Worm (Caenorhabditis elegans) whole organism, L1 larva: ENCODE data around the gene rnh-1.0.
A peak's percentile ranks its signal among the peaks of the same experiment; 100 is the strongest.

ENCODE experiments used
- C04F5.9 ChIP-seq: sonication (generic microtip); optimal IDR thresholded peaks from 2 replicates; lab custom pipeline; 2016; ENCODE audit warnings: missing genetic modification characterization, missing compliant biosample characterization
- C16A3.4 ChIP-seq: fragments of 150-350 bp; optimal IDR thresholded peaks from 2 replicates; lab custom pipeline; 2014; ENCODE audit warnings: missing biosample characterization, missing genetic modification characterization
- C34B4.2 ChIP-seq: sonication (generic microtip); optimal IDR thresholded peaks from 2 replicates; lab custom pipeline; 2017; ENCODE audit warnings: mild to moderate bottlenecking, missing genetic modification characterization, missing compliant biosample characterization
- alr-1 ChIP-seq: fragments of 200-800 bp; sonication (Bioruptor generic); optimal IDR thresholded peaks from 2 replicates; lab custom pipeline; 2018; ENCODE audit warnings: borderline replicate concordance, mild to moderate bottlenecking, missing genetic modification characterization, missing compliant biosample characterization
- ama-1 ChIP-seq: fragments of 150-350 bp; optimal IDR thresholded peaks from 2 replicates; lab custom pipeline; 2014
- blmp-1 ChIP-seq: fragments of 150-350 bp; optimal IDR thresholded peaks from 2 replicates; lab custom pipeline; 2014; ENCODE audit warnings: missing biosample characterization, missing genetic modification characterization
- ceh-63 ChIP-seq: fragments of 200-800 bp; sonication (Bioruptor generic); optimal IDR thresholded peaks from 2 replicates; lab custom pipeline; 2018; ENCODE audit warnings: mild to moderate bottlenecking, missing genetic modification characterization, missing compliant biosample characterization
- ceh-8 ChIP-seq: fragments of 200-800 bp; sonication (Bioruptor generic); optimal IDR thresholded peaks from 2 replicates; lab custom pipeline; 2018; ENCODE audit warnings: mild to moderate bottlenecking, missing genetic modification characterization, moderate library complexity, missing compliant biosample characterization
- ceh-82 ChIP-seq, 3 experiments: fragments of 150-350 bp in 1 of 3; sonication (generic microtip) in 2 of 3; optimal IDR thresholded peaks; 2 replicates each; lab custom pipeline; 2014 to 2017; ENCODE audit warnings: missing biosample characterization in 3 of 3, missing genetic modification characterization in 3 of 3
- ceh-88 ChIP-seq: fragments of 200-800 bp; sonication (Bioruptor generic); IDR thresholded peaks from 2 replicates; pipeline ENCODE4 v1.3.6; 2022; ENCODE audit warnings: missing genetic modification characterization, missing compliant biosample characterization
- ceh-90 ChIP-seq: sonication (generic microtip); optimal IDR thresholded peaks from 2 replicates; lab custom pipeline; 2016; ENCODE audit warnings: missing genetic modification characterization, missing compliant biosample characterization
- ces-1 ChIP-seq: fragments of 150-350 bp; optimal IDR thresholded peaks from 2 replicates; lab custom pipeline; 2014; ENCODE audit warnings: missing biosample characterization, missing genetic modification reagents, missing genetic modification characterization
- dsc-1 ChIP-seq: sonication (generic microtip); optimal IDR thresholded peaks from 2 replicates; lab custom pipeline; 2016; ENCODE audit warnings: mild to moderate bottlenecking, missing genetic modification characterization, missing compliant biosample characterization
- egl-13 ChIP-seq: sonication (generic microtip); optimal IDR thresholded peaks from 2 replicates; lab custom pipeline; 2016; ENCODE audit warnings: missing genotype, missing genetic modification reagents, missing genetic modification characterization, missing compliant biosample characterization
- elt-3 ChIP-seq, 6 experiments: fragments of 150-350 bp in 1 of 6; sonication (generic microtip); optimal IDR thresholded peaks; 2 replicates each; lab custom pipeline; 2017 to 2018; ENCODE audit warnings: missing biosample characterization in 6 of 6, missing genetic modification characterization in 6 of 6, inconsistent platforms in 1 of 6
- ets-5 ChIP-seq: fragments of 200-800 bp; sonication (Bioruptor generic); IDR thresholded peaks from 2 replicates; pipeline ENCODE4 v1.3.6; 2022; ENCODE audit warnings: missing genetic modification characterization, missing compliant biosample characterization
- fkh-10 ChIP-seq: sonication (generic microtip); optimal IDR thresholded peaks from 2 replicates; lab custom pipeline; 2017; ENCODE audit warnings: missing biosample characterization, missing genetic modification reagents, missing genetic modification characterization
- fkh-4 ChIP-seq: sonication (generic microtip); optimal IDR thresholded peaks from 2 replicates; lab custom pipeline; 2016; ENCODE audit warnings: missing compliant biosample characterization, missing genetic modification characterization, borderline replicate concordance
- fkh-8 ChIP-seq: sonication (generic microtip); optimal IDR thresholded peaks from 2 replicates; lab custom pipeline; 2016; ENCODE audit warnings: mild to moderate bottlenecking, missing genetic modification characterization, missing compliant biosample characterization
- fos-1 ChIP-seq: fragments of 150-350 bp; optimal IDR thresholded peaks from 2 replicates; lab custom pipeline; 2014; ENCODE audit warnings: missing biosample characterization, missing genetic modification characterization
- hlh-4 ChIP-seq: sonication (generic microtip); optimal IDR thresholded peaks from 2 replicates; lab custom pipeline; 2016; ENCODE audit warnings: mild to moderate bottlenecking, missing genetic modification characterization, missing compliant biosample characterization
- hpl-2 ChIP-seq: fragments of 150-350 bp; optimal IDR thresholded peaks from 2 replicates; lab custom pipeline; 2014; ENCODE audit warnings: missing biosample characterization, missing genetic modification reagents, missing genetic modification characterization
- irx-1 ChIP-seq: sonication (generic microtip); optimal IDR thresholded peaks from 2 replicates; lab custom pipeline; 2016; ENCODE audit warnings: missing genetic modification characterization, missing compliant biosample characterization
- jun-1 ChIP-seq: fragments of 150-350 bp; optimal IDR thresholded peaks from 2 replicates; lab custom pipeline; 2014; ENCODE audit warnings: missing biosample characterization, missing genetic modification reagents, missing genetic modification characterization
- lin-13 ChIP-seq: fragments of 150-350 bp; optimal IDR thresholded peaks from 2 replicates; lab custom pipeline; 2014; ENCODE audit warnings: missing biosample characterization, missing genetic modification reagents, missing genetic modification characterization
- lin-14 ChIP-seq: fragments of 200-800 bp; sonication (Bioruptor generic); optimal IDR thresholded peaks from 2 replicates; lab custom pipeline; 2018; ENCODE audit warnings: mild to moderate bottlenecking, missing genetic modification characterization, moderate library complexity, missing compliant biosample characterization
- lin-39 ChIP-seq: fragments of 150-350 bp; optimal IDR thresholded peaks from 2 replicates; lab custom pipeline; 2014; ENCODE audit warnings: missing biosample characterization, missing genetic modification reagents, missing genetic modification characterization
- lsy-2 ChIP-seq, 2 experiments: fragments of 150-350 bp; optimal IDR thresholded peaks; 2 replicates each; lab custom pipeline; 2014; ENCODE audit warnings: missing biosample characterization in 2 of 2, missing genetic modification characterization in 2 of 2
- mab-9 ChIP-seq: fragments of 200-800 bp; sonication (Bioruptor generic); IDR thresholded peaks from 2 replicates; pipeline ENCODE4 v1.3.6; 2022; ENCODE audit warnings: missing genetic modification reagents, missing genetic modification characterization, missing compliant biosample characterization
- nhr-11 ChIP-seq: fragments of 150-350 bp; optimal IDR thresholded peaks from 2 replicates; lab custom pipeline; 2014; ENCODE audit warnings: missing biosample characterization, missing genetic modification characterization
- nhr-12 ChIP-seq: sonication (generic microtip); optimal IDR thresholded peaks from 2 replicates; lab custom pipeline; 2017; ENCODE audit warnings: missing biosample characterization, missing genetic modification characterization
- nhr-28 ChIP-seq: fragments of 150-350 bp; optimal IDR thresholded peaks from 2 replicates; lab custom pipeline; 2014; ENCODE audit warnings: missing biosample characterization, missing genetic modification characterization
- nhr-47 ChIP-seq: sonication (generic microtip); optimal IDR thresholded peaks from 2 replicates; lab custom pipeline; 2016; ENCODE audit warnings: mild to moderate bottlenecking, missing genetic modification characterization, moderate library complexity, missing compliant biosample characterization
- nhr-90 ChIP-seq: sonication (generic microtip); optimal IDR thresholded peaks from 2 replicates; lab custom pipeline; 2016; ENCODE audit warnings: mild to moderate bottlenecking, missing genetic modification characterization, missing compliant biosample characterization; ENCODE audit not compliant: poor library complexity
- rnt-1 ChIP-seq: sonication (generic microtip); optimal IDR thresholded peaks from 2 replicates; lab custom pipeline; 2016; ENCODE audit warnings: mild to moderate bottlenecking, missing genetic modification characterization, moderate library complexity, missing compliant biosample characterization
- skn-1 ChIP-seq: fragments of 150-350 bp; optimal IDR thresholded peaks from 2 replicates; lab custom pipeline; 2014; ENCODE audit warnings: missing biosample characterization, missing genetic modification characterization
- snpc-4 ChIP-seq: fragments of 150-350 bp; optimal IDR thresholded peaks from 2 replicates; lab custom pipeline; 2014; ENCODE audit warnings: missing biosample characterization, missing genetic modification characterization
- sox-4 ChIP-seq: sonication (generic microtip); optimal IDR thresholded peaks from 2 replicates; lab custom pipeline; 2016; ENCODE audit warnings: missing genetic modification characterization, missing compliant biosample characterization
- sup-37 ChIP-seq: fragments of 200-800 bp; sonication (Bioruptor generic); optimal IDR thresholded peaks from 2 replicates; lab custom pipeline; 2018; ENCODE audit warnings: mild to moderate bottlenecking, missing genetic modification characterization, missing compliant biosample characterization
- tbx-2 ChIP-seq: sonication (generic microtip); optimal IDR thresholded peaks from 2 replicates; lab custom pipeline; 2016; ENCODE audit warnings: missing genetic modification characterization, missing compliant biosample characterization
- unc-130 ChIP-seq: fragments of 150-350 bp; optimal IDR thresholded peaks from 2 replicates; lab custom pipeline; 2017; ENCODE audit warnings: missing biosample characterization, missing genetic modification characterization, inconsistent platforms
- unc-30 ChIP-seq: sonication (generic microtip); optimal IDR thresholded peaks from 2 replicates; lab custom pipeline; 2017; ENCODE audit warnings: missing biosample characterization, missing genetic modification characterization
- unc-62 ChIP-seq: fragments of 150-350 bp; optimal IDR thresholded peaks from 2 replicates; lab custom pipeline; 2014; ENCODE audit warnings: missing biosample characterization, missing genetic modification reagents, missing genetic modification characterization
- unc-86 ChIP-seq: sonication (generic microtip); optimal IDR thresholded peaks from 2 replicates; lab custom pipeline; 2016; ENCODE audit warnings: missing genetic modification characterization, missing compliant biosample characterization
- vab-15 ChIP-seq: sonication (generic microtip); optimal IDR thresholded peaks from 2 replicates; lab custom pipeline; 2017; ENCODE audit warnings: missing genotype, mild to moderate bottlenecking, missing genetic modification characterization, missing compliant biosample characterization
- zag-1 ChIP-seq: fragments of 150-350 bp; optimal IDR thresholded peaks from 2 replicates; lab custom pipeline; 2014; ENCODE audit warnings: missing biosample characterization, missing genetic modification characterization
- zip-4 ChIP-seq: fragments of 200-800 bp; sonication (Bioruptor generic); optimal IDR thresholded peaks from 2 replicates; lab custom pipeline; 2018; ENCODE audit warnings: mild to moderate bottlenecking, missing genetic modification characterization, moderate library complexity, missing compliant biosample characterization
- ztf-4 ChIP-seq: fragments of 150-350 bp; optimal IDR thresholded peaks from 2 replicates; lab custom pipeline; 2014; ENCODE audit warnings: missing biosample characterization, missing genetic modification characterization

Gene rnh-1.0

DNA sequence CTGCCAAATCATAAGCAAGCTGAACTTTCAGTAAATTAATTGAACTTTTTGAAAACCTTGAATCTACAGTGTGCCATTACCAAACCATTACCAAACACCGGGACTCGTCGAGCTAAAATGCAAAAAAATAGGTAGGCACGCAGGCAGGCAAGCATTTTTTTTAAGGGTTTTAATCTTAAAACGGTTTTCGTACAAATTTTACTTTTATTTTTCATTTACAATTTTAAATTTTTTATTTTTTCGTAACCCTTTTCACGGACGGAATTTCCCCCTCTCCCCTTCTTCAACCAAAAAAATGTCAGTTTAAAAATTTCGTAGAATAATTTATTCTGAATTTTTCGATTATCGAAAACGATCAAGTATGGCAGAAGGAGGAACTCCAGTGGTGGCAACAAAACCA is 19.3 kb downstream of the rnh-1.0 start, which contains the start of gene F59A6.2:
Gene F59A6.2 (plus strand): TSS at position 301 of the 400 bp plus-strand sequence.
- no peak for TF ChIP-seq nhr-28 (tag; lab: Kevin White, UChicago)
- TF ChIP-seq ets-5 (GFP tag; lab: Robert Waterston, UW) = no peak
- no peak for TF ChIP-seq snpc-4
- no peak for TF ChIP-seq nhr-11 (tag; lab: Kevin White, UChicago)
- no peak for TF ChIP-seq unc-130 (tag; lab: Kevin White, UChicago)
- no peak for TF ChIP-seq elt-3 (tag; optimal IDR thresholded peaks at IDR 0.05; lab: Kevin White, UChicago)
- no peak for TF ChIP-seq alr-1 (tag; lab: Kevin White, UChicago)
- no peak for TF ChIP-seq lin-39 (tag; lab: Kevin White, UChicago)
- no peak for TF ChIP-seq C16A3.4 (tag; lab: Kevin White, UChicago)
- TF ChIP-seq ama-1 (lab: Kevin White, UChicago) = no peak
- no peak for TF ChIP-seq hlh-4 (tag; lab: Kevin White, UChicago)
- TF ChIP-seq zip-4 = no peak

ce11 chrII:5016144-5016543 is 21.0 kb downstream of the rnh-1.0 start:
- TF ChIP-seq egl-13 (tag; lab: Kevin White, UChicago) = no peak
- TF ChIP-seq vab-15 (tag; lab: Kevin White, UChicago) = no peak
- TF ChIP-seq rnt-1 = no peak
- TF ChIP-seq lin-39 (tag; lab: Kevin White, UChicago) = no peak
- no peak for TF ChIP-seq irx-1
- TF ChIP-seq ceh-8 (GFP tag; lab: Kevin White, UChicago) = no peak
- TF ChIP-seq nhr-90 (tag; lab: Kevin White, UChicago) = no peak
- TF ChIP-seq skn-1 (tag; lab: Kevin White, UChicago) = no peak
- TF ChIP-seq lin-13 = no peak
- TF ChIP-seq ceh-63 (GFP tag; lab: Kevin White, UChicago) = no peak
- TF ChIP-seq sup-37 (GFP tag; lab: Kevin White, UChicago) = no peak
- no peak for TF ChIP-seq sox-4 (tag; lab: Kevin White, UChicago)
- TF ChIP-seq lsy-2 (tag; optimal IDR thresholded peaks at IDR 0.05; lab: Kevin White, UChicago) = no peak
- no peak for TF ChIP-seq nhr-12 (tag; lab: Kevin White, UChicago)
- TF ChIP-seq, all 84 proteins: peak for 0

ce11 chrII:5016977-5017585 is 22.0 kb downstream of the rnh-1.0 start:
- TF ChIP-seq ztf-4 (peak; percentile 16), unc-30 (tag; lab: Kevin White, UChicago) (no peak), snpc-4 (peak; percentile 48), fkh-10 (peak; percentile 8), egl-13 (tag; lab: Kevin White, UChicago) (peak; percentile 48), fos-1 (peak; percentile 14), ces-1 (GFP tag; lab: Kevin White, UChicago) (no peak), C04F5.9 (tag; lab: Kevin White, UChicago) (no peak), sup-37 (GFP tag; lab: Kevin White, UChicago) (no peak), blmp-1 (tag; lab: Kevin White, UChicago) (peak; percentile 20), nhr-11 (tag; lab: Kevin White, UChicago) (no peak), nhr-47 (tag; lab: Kevin White, UChicago) (peak; percentile 67), ceh-90 (tag; lab: Kevin White, UChicago) (no peak), hpl-2 (no peak), unc-130 (tag; lab: Kevin White, UChicago) (no peak), tbx-2 (tag; lab: Kevin White, UChicago) (peak; percentile 67), C34B4.2 (tag; lab: Kevin White, UChicago) (no peak), unc-62 (GFP tag; lab: Kevin White, UChicago) (no peak), fkh-8 (tag; lab: Kevin White, UChicago) (peak; percentile 69), ceh-82 (tag; optimal IDR thresholded peaks at IDR 0.05; lab: Kevin White, UChicago) (peak; percentile 51 to 68 (median 61)), jun-1 (tag; lab: Kevin White, UChicago) (peak; percentile 64), ceh-88 (GFP tag; lab: Robert Waterston, UW) (no peak), fkh-4 (no peak), lin-14 (GFP tag; lab: Kevin White, UChicago) (peak; percentile 93), unc-86 (peak; percentile 75), ceh-63 (GFP tag; lab: Kevin White, UChicago) (no peak), ama-1 (lab: Kevin White, UChicago) (peak; percentile 19), mab-9 (GFP tag; lab: Robert Waterston, UW) (peak; percentile 18; the same call in 1 of the 2 replicates), dsc-1 (peak; percentile 35), C16A3.4 (tag; lab: Kevin White, UChicago) (peak; percentile 11), skn-1 (tag; lab: Kevin White, UChicago) (peak; percentile 65), zip-4 (no peak), zag-1 (tag; lab: Kevin White, UChicago) (no peak)
